Worm (Caenorhabditis elegans) whole organism, young adult: ENCODE results near the gene rme-4.

Experiments
- F39B2.1 ChIP-seq: fragments of 200-800 bp; sonication (Bioruptor generic); IDR thresholded peaks from 2 replicates; pipeline ENCODE4 v1.3.6; 2022; ENCODE audit warnings: missing genetic modification reagents, missing genetic modification characterization, missing compliant biosample characterization
- F49E8.2 ChIP-seq: sonication (generic microtip); optimal IDR thresholded peaks from 3 replicates; lab custom pipeline; 2017; ENCODE audit warnings: missing genetic modification characterization, mild to moderate bottlenecking, missing compliant biosample characterization, antibody characterized with exemption, moderate library complexity; ENCODE audit not compliant: insufficient read depth
- K11D2.4 ChIP-seq: fragments of 200-800 bp; sonication (Bioruptor generic); IDR thresholded peaks from 2 replicates; pipeline ENCODE4 v1.3.6; 2022; ENCODE audit warnings: missing genetic modification reagents, missing genetic modification characterization, missing compliant biosample characterization
- ZK185.1 ChIP-seq: sonication (generic microtip); optimal IDR thresholded peaks from 2 replicates; lab custom pipeline; 2016; ENCODE audit warnings: mild to moderate bottlenecking, missing genetic modification characterization, missing compliant biosample characterization; ENCODE audit not compliant: poor library complexity, severe bottlenecking
- athp-1 ChIP-seq: sonication (generic microtip); optimal IDR thresholded peaks from 2 replicates; lab custom pipeline; 2017; ENCODE audit warnings: mild to moderate bottlenecking, missing genetic modification characterization, missing compliant biosample characterization
- ceh-91 ChIP-seq: fragments of 200-800 bp; sonication (Bioruptor generic); IDR thresholded peaks from 2 replicates; pipeline ENCODE4 v1.3.6; 2022; ENCODE audit warnings: missing genetic modification reagents, missing genetic modification characterization, missing compliant biosample characterization
- chd-7 ChIP-seq: sonication (generic microtip); optimal IDR thresholded peaks from 2 replicates; lab custom pipeline; 2016; ENCODE audit warnings: mild to moderate bottlenecking, missing genetic modification characterization, moderate library complexity, missing compliant biosample characterization
- fkh-3 ChIP-seq: sonication (generic microtip); optimal IDR thresholded peaks from 2 replicates; lab custom pipeline; 2016; ENCODE audit warnings: mild to moderate bottlenecking, missing genetic modification characterization, missing compliant biosample characterization
- hsf-1 ChIP-seq: fragments of 200-800 bp; sonication (Bioruptor generic); IDR thresholded peaks from 2 replicates; pipeline ENCODE4 v1.3.6; 2022; ENCODE audit warnings: missing genetic modification reagents, missing genetic modification characterization, missing compliant biosample characterization
- lin-26 ChIP-seq: fragments of 200-800 bp; sonication (Bioruptor generic); IDR thresholded peaks from 2 replicates; pipeline ENCODE4 v1.3.6; 2022; ENCODE audit warnings: missing genetic modification reagents, missing genetic modification characterization, missing compliant biosample characterization
- mcd-1 ChIP-seq: fragments of 200-800 bp; sonication (Bioruptor generic); IDR thresholded peaks from 2 replicates; pipeline ENCODE4 v1.3.6; 2022; ENCODE audit warnings: missing genetic modification reagents, missing genetic modification characterization, missing compliant biosample characterization
- snpc-4 ChIP-seq, 5 experiments: fragments of 150-350 bp in 1 of 5; sonication (generic microtip) in 4 of 5; optimal IDR thresholded peaks; 2 replicates each; lab custom pipeline; 2014 to 2018; ENCODE audit warnings: missing genetic modification characterization in 5 of 5, missing biosample characterization in 3 of 5, antibody characterized with exemption in 2 of 5, mild to moderate bottlenecking in 2 of 5, missing compliant biosample characterization in 2 of 5, missing genotype in 2 of 5, moderate library complexity in 2 of 5, missing genetic modification reagents in 1 of 5
- unc-62 ChIP-seq: fragments of 150-350 bp; optimal IDR thresholded peaks from 2 replicates; lab custom pipeline; 2014; ENCODE audit warnings: missing biosample characterization, missing genetic modification reagents, missing genetic modification characterization
- ztf-22 ChIP-seq: fragments of 200-800 bp; sonication (Bioruptor generic); optimal IDR thresholded peaks from 2 replicates; lab custom pipeline; 2018; ENCODE audit warnings: mild to moderate bottlenecking, missing genetic modification characterization, moderate library complexity, missing compliant biosample characterization

DNA sequence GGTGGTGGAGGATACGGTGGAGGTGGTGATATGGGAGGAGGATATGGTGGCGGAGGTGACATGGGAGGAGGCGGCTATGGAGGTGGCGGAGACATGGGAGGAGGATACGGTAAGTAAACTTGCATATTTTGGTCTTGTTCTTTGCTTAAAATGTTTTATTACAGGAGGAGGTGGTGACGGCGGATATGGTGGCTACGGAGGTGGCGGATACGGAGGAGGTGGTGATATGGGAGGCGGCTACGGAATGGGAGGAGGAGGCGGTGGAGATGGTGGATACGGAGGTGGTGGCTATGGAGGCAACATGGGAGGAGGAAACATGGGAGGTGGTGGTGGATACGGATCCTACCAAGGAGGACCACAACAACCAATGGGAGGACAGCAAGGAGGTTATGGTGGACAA lies 43.1 kb downstream of the rme-4 start:
- TF ChIP-seq lin-26 (GFP tag; lab: Robert Waterston, UW): no peak
- no peak for TF ChIP-seq F49E8.2 (tag; lab: Kevin White, UChicago)
- TF ChIP-seq unc-62: no peak
- no peak for TF ChIP-seq fkh-3 (tag; lab: Kevin White, UChicago)
- no peak for TF ChIP-seq snpc-4 (GFP tag; optimal IDR thresholded peaks at IDR 0.05; lab: Kevin White, UChicago)
- TF ChIP-seq snpc-4 (tag; optimal IDR thresholded peaks at IDR 0.05; lab: Kevin White, UChicago): no peak
- TF ChIP-seq chd-7 (tag; lab: Kevin White, UChicago): no peak
- TF ChIP-seq F39B2.1 (GFP tag; lab: Robert Waterston, UW): no peak
- TF ChIP-seq mcd-1 (GFP tag; lab: Robert Waterston, UW): no peak
- TF ChIP-seq K11D2.4 (GFP tag; lab: Robert Waterston, UW): no peak
- no peak for TF ChIP-seq athp-1 (tag; lab: Kevin White, UChicago)
- 0 out of 2 replicates have a peak, but pooled peaks have one; percentile 21 for TF ChIP-seq hsf-1
- no peak for TF ChIP-seq ztf-22 (GFP tag; lab: Kevin White, UChicago)
- TF ChIP-seq ZK185.1 (tag; lab: Kevin White, UChicago): no peak
- no peak for TF ChIP-seq ceh-91
